Worm (Caenorhabditis elegans) whole organism, L1 larva: ENCODE data around the gene gos-28.

Experiments used
- alr-1 ChIP-seq: fragments of 200-800 bp; sonication (Bioruptor generic); optimal IDR thresholded peaks from 2 replicates; lab custom pipeline; 2018; ENCODE audit warnings: borderline replicate concordance, mild to moderate bottlenecking, missing genetic modification characterization, missing compliant biosample characterization
- ceh-8 ChIP-seq: fragments of 200-800 bp; sonication (Bioruptor generic); optimal IDR thresholded peaks from 2 replicates; lab custom pipeline; 2018; ENCODE audit warnings: mild to moderate bottlenecking, missing genetic modification characterization, moderate library complexity, missing compliant biosample characterization
- fkh-10 ChIP-seq: sonication (generic microtip); optimal IDR thresholded peaks from 2 replicates; lab custom pipeline; 2017; ENCODE audit warnings: missing biosample characterization, missing genetic modification reagents, missing genetic modification characterization
- fos-1 ChIP-seq: fragments of 150-350 bp; optimal IDR thresholded peaks from 2 replicates; lab custom pipeline; 2014; ENCODE audit warnings: missing biosample characterization, missing genetic modification characterization
- mdl-1 ChIP-seq, 2 experiments: fragments of 150-350 bp; optimal IDR thresholded peaks; 2 replicates each; lab custom pipeline; 2014 to 2017; ENCODE audit warnings: missing biosample characterization in 2 of 2, missing genetic modification characterization in 2 of 2, inconsistent platforms in 1 of 2
- snpc-4 ChIP-seq: fragments of 150-350 bp; optimal IDR thresholded peaks from 2 replicates; lab custom pipeline; 2014; ENCODE audit warnings: missing biosample characterization, missing genetic modification characterization
- sox-4 ChIP-seq: sonication (generic microtip); optimal IDR thresholded peaks from 2 replicates; lab custom pipeline; 2016; ENCODE audit warnings: missing genetic modification characterization, missing compliant biosample characterization
- ztf-11 ChIP-seq, 2 experiments: sonication (generic microtip); optimal IDR thresholded peaks; 2 replicates each; lab custom pipeline; 2016 to 2017; ENCODE audit warnings: missing genetic modification characterization in 2 of 2, missing biosample characterization in 1 of 2, missing compliant biosample characterization in 1 of 2

- TF ChIP-seq ztf-11 (tag; optimal IDR thresholded peaks at IDR 0.05; lab: Kevin White, UChicago) (no peak), ceh-8 (GFP tag; lab: Kevin White, UChicago) (no peak), fos-1 (no peak), sox-4 (no peak), alr-1 (tag; lab: Kevin White, UChicago) (no peak), fkh-10 (no peak), mdl-1 (tag; optimal IDR thresholded peaks at IDR 0.05; lab: Kevin White, UChicago) (no peak), snpc-4 (tag; lab: Kevin White, UChicago) (no peak)
Measured at ce11 chrIII:7349075-7349474, at the start of gene gos-28.
